In genomic region chrV:15553869-15554268, ce11 we compare ENCODE assay signal across 4 worm cellular contexts.
TF ChIP-seq lines count a peak whose summit lies in the region.

No protein-coding gene starts in this region.

TF ChIP-seq in whole organism, L2 larva, 48 proteins besides CTCF, POLR2A, EP300 and RAD21 (continued from another document):
- TF ChIP-seq ztf-1 (GFP tag; conservative IDR thresholded peaks at IDR 0.05; lab: Robert Waterston, UW) (no peak), nhr-12 (tag; optimal IDR thresholded peaks at IDR 0.05; lab: Kevin White, UChicago) (no peak), ceh-82 (tag; optimal IDR thresholded peaks at IDR 0.05; lab: Kevin White, UChicago) (no peak)
TF ChIP-seq in whole organism, L2 larva: peak in this region for 6.

TF ChIP-seq in whole organism, L4 larva, 104 proteins besides CTCF, POLR2A, EP300 and RAD21 (continued from another document and continues in another):
- TF ChIP-seq lir-3 (tag; optimal IDR thresholded peaks at IDR 0.05; lab: Kevin White, UChicago) = no peak
- TF ChIP-seq mdt-29 (GFP tag; IDR thresholded peaks at IDR 0.05; lab: Robert Waterston, UW) = no peak
- TF ChIP-seq dmd-8 (GFP tag; IDR thresholded peaks at IDR 0.05; lab: Robert Waterston, UW) = peak; percentile 48; the same call in 1 of the 2 replicates
- TF ChIP-seq nhr-42 (GFP tag; IDR thresholded peaks at IDR 0.05; lab: Robert Waterston, UW) = 0 out of 2 replicates have a peak, but pooled peaks have one; percentile 9
- TF ChIP-seq Y48G9A.11 (GFP tag; IDR thresholded peaks at IDR 0.05; lab: Robert Waterston, UW) = 0 out of 2 replicates have a peak, but pooled peaks have one; percentile 37
- TF ChIP-seq nhr-6 (tag; optimal IDR thresholded peaks at IDR 0.05; lab: Kevin White, UChicago) = peak; percentile 57
- TF ChIP-seq ceh-82 (tag; optimal IDR thresholded peaks at IDR 0.05; lab: Kevin White, UChicago) = no peak
- no peak for TF ChIP-seq daf-12 (tag; optimal IDR thresholded peaks at IDR 0.05; lab: Kevin White, UChicago)
- TF ChIP-seq ZK337.2 (GFP tag; IDR thresholded peaks at IDR 0.05; lab: Robert Waterston, UW) = no peak
- peak; percentile 39; the same call in 1 of the 2 replicates for TF ChIP-seq pha-4 (GFP tag; IDR thresholded peaks at IDR 0.05; lab: Robert Waterston, UW)
- TF ChIP-seq pha-4 (tag; optimal IDR thresholded peaks at IDR 0.05; lab: Kevin White, UChicago) = no peak
- TF ChIP-seq Y105C5A.15 (GFP tag; IDR thresholded peaks at IDR 0.05; lab: Robert Waterston, UW) = 0 out of 2 replicates have a peak, but pooled peaks have one; percentile 28
- no peak for TF ChIP-seq ceh-44 (GFP tag; IDR thresholded peaks at IDR 0.05; lab: Robert Waterston, UW)
- no peak for TF ChIP-seq ztf-11 (tag; optimal IDR thresholded peaks at IDR 0.05; lab: Kevin White, UChicago)
- no peak; the same call in 1 of the 2 replicates for TF ChIP-seq nhr-41 (GFP tag; IDR thresholded peaks at IDR 0.05; lab: Robert Waterston, UW)
- TF ChIP-seq Y75B8A.6 (GFP tag; IDR thresholded peaks at IDR 0.05; lab: Robert Waterston, UW) = no peak
- no peak for TF ChIP-seq ama-1 (optimal IDR thresholded peaks at IDR 0.05; lab: Kevin White, UChicago)
- TF ChIP-seq dpl-1 (GFP tag; optimal IDR thresholded peaks at IDR 0.05; lab: Kevin White, UChicago) = no peak
- TF ChIP-seq pqm-1 (tag; optimal IDR thresholded peaks at IDR 0.05; lab: Kevin White, UChicago) = no peak
- TF ChIP-seq F44E2.7 (GFP tag; IDR thresholded peaks at IDR 0.05; lab: Robert Waterston, UW) = 0 out of 2 replicates have a peak, but pooled peaks have one; percentile 25
- TF ChIP-seq zip-11 (GFP tag; IDR thresholded peaks at IDR 0.05; lab: Robert Waterston, UW) = no peak
- no peak for TF ChIP-seq ceh-28 (tag; optimal IDR thresholded peaks at IDR 0.05; lab: Kevin White, UChicago)
- TF ChIP-seq mdl-1 (tag; optimal IDR thresholded peaks at IDR 0.05; lab: Kevin White, UChicago) = no peak
- 0 out of 2 replicates have a peak, but pooled peaks have one; percentile 19 for TF ChIP-seq lin-1 (GFP tag; IDR thresholded peaks at IDR 0.05; lab: Robert Waterston, UW)
- TF ChIP-seq lsy-2 (tag; optimal IDR thresholded peaks at IDR 0.05; lab: Kevin White, UChicago) = peak in 1 of 2 experiments; percentile 25
- TF ChIP-seq dmd-9 (GFP tag; IDR thresholded peaks at IDR 0.05; lab: Robert Waterston, UW) = no peak
- TF ChIP-seq aha-1 (tag; lab: Kevin White, UChicago) = no peak
- no peak for TF ChIP-seq nhr-237 (tag; optimal IDR thresholded peaks at IDR 0.05; lab: Kevin White, UChicago)
- no peak for TF ChIP-seq nhr-111 (GFP tag; optimal IDR thresholded peaks at IDR 0.05; lab: Kevin White, UChicago)
- TF ChIP-seq saeg-2 (GFP tag; IDR thresholded peaks at IDR 0.05; lab: Robert Waterston, UW) = no peak
- no peak for TF ChIP-seq lin-15B (tag; optimal IDR thresholded peaks at IDR 0.05; lab: Kevin White, UChicago)
- no peak for TF ChIP-seq lin-13 (GFP tag; optimal IDR thresholded peaks at IDR 0.05; lab: Kevin White, UChicago)
- no peak for TF ChIP-seq zfp-3 (GFP tag; conservative IDR thresholded peaks at IDR 0.05; lab: Robert Waterston, UW)
- TF ChIP-seq Y5F2A.4 (GFP tag; optimal IDR thresholded peaks at IDR 0.05; lab: Kevin White, UChicago) = no peak
- no peak for TF ChIP-seq set-16 (GFP tag; IDR thresholded peaks at IDR 0.05; lab: Robert Waterston, UW)
- TF ChIP-seq nhr-28 (tag; optimal IDR thresholded peaks at IDR 0.05; lab: Kevin White, UChicago) = peak; percentile 33
- TF ChIP-seq F26F4.8 (GFP tag; conservative IDR thresholded peaks at IDR 0.05; lab: Robert Waterston, UW) = no peak; the same call in 1 of the 2 replicates
- peak; percentile 59; the same call in 1 of the 2 replicates for TF ChIP-seq D1046.2 (GFP tag; IDR thresholded peaks at IDR 0.05; lab: Robert Waterston, UW)
- TF ChIP-seq F49E8.2 (tag; optimal IDR thresholded peaks at IDR 0.05; lab: Kevin White, UChicago; ENCODE audit: borderline replicate concordance) = no peak
- peak; percentile 72; the same call in 1 of the 2 replicates for TF ChIP-seq snpc-1.2 (GFP tag; IDR thresholded peaks at IDR 0.05; lab: Robert Waterston, UW)
- TF ChIP-seq lim-7 (GFP tag; IDR thresholded peaks at IDR 0.05; lab: Robert Waterston, UW) = peak; percentile 76
- TF ChIP-seq hlh-11 (tag; optimal IDR thresholded peaks at IDR 0.05; lab: Kevin White, UChicago) = peak; percentile 11

TF ChIP-seq in whole organism, late embryonic, 69 proteins besides CTCF, POLR2A, EP300 and RAD21 (continued from another document):
- TF ChIP-seq hlh-15 (tag; optimal IDR thresholded peaks at IDR 0.05; lab: Kevin White, UChicago) = peak; percentile 15
- peak; percentile 15 for TF ChIP-seq lin-11 (tag; optimal IDR thresholded peaks at IDR 0.05; lab: Kevin White, UChicago)

TF ChIP-seq in whole organism, mixed stage, embryonic, 35 proteins besides CTCF, POLR2A, EP300 and RAD21 (continued from another document):
- TF ChIP-seq nhr-237 (tag; optimal IDR thresholded peaks at IDR 0.05; lab: Kevin White, UChicago) (no peak), ceh-83 (GFP tag; optimal IDR thresholded peaks at IDR 0.05; lab: Kevin White, UChicago) (no peak), ham-2 (GFP tag; optimal IDR thresholded peaks at IDR 0.05; lab: Kevin White, UChicago) (peak; percentile 15), nhr-28 (tag; optimal IDR thresholded peaks at IDR 0.05; lab: Kevin White, UChicago) (no peak), lsy-2 (tag; optimal IDR thresholded peaks at IDR 0.05; lab: Kevin White, UChicago) (no peak)
